Worm (Caenorhabditis elegans) whole organism, L4/young adult: Measurements from ENCODE around the gene C09G9.8.

Experiments used
- W03F9.2 ChIP-seq: fragments of 150-350 bp; optimal IDR thresholded peaks from 2 replicates; lab custom pipeline; 2014; ENCODE audit warnings: missing biosample characterization, missing genetic modification characterization
- dao-5 ChIP-seq: sonication (generic microtip); optimal IDR thresholded peaks from 2 replicates; lab custom pipeline; 2016; ENCODE audit warnings: missing genotype, missing genetic modification characterization, moderate library complexity, missing compliant biosample characterization
- him-1 ChIP-seq: sonication (generic microtip); optimal IDR thresholded peaks from 2 replicates; lab custom pipeline; 2016; ENCODE audit warnings: missing genotype, missing genetic modification reagents, missing genetic modification characterization, missing compliant biosample characterization

The C09G9.8 gene

ce11 chrIV:8872958-8873357 lies 8.3 kb upstream of the C09G9.8 start, which contains the start of gene C09G9.3:
C09G9.3 (minus strand) TSS chrIV:8873058.
- TF ChIP-seq W03F9.2 (tag; lab: Kevin White, UChicago) = no peak

ce11 chrIV:8873847-8874246 lies 7.4 kb upstream of the C09G9.8 start, which contains the start of gene hdl-2:
hdl-2 (plus strand) TSS chrIV:8874147.
- TF ChIP-seq dao-5 (no peak), him-1 (tag; lab: Kevin White, UChicago) (no peak), W03F9.2 (tag; lab: Kevin White, UChicago) (no peak)

ce11 chrIV:8879810-8880209 lies 1.5 kb upstream of the C09G9.8 start, which contains the start of gene npax-4:
npax-4 (minus strand) TSS chrIV:8879910.
- TF ChIP-seq dao-5 (no peak), him-1 (tag; lab: Kevin White, UChicago) (no peak), W03F9.2 (tag; lab: Kevin White, UChicago) (no peak)

ce11 chrIV:8886228-8886627 lies 4.9 kb downstream of the C09G9.8 start, which contains the start of gene C09G9.5:
C09G9.5 (plus strand) TSS chrIV:8886528.
- no peak for TF ChIP-seq W03F9.2 (tag; lab: Kevin White, UChicago)
- TF ChIP-seq dao-5 = no peak
- no peak for TF ChIP-seq him-1 (tag; lab: Kevin White, UChicago)

- TF ChIP-seq him-1 (tag; lab: Kevin White, UChicago) (no peak), W03F9.2 (tag; lab: Kevin White, UChicago) (peak; percentile 26)
Observed at ce11 chrIV:8888525-8889026, 7.3 kb downstream of the C09G9.8 start, which contains the start of gene oma-1. oma-1 (plus strand) TSS chrIV:8888976.

ce11 chrIV:8891131-8891530 lies 9.8 kb downstream of the C09G9.8 start, which contains the start of gene spr-2:
spr-2 (plus strand) TSS chrIV:8891462.
- TF ChIP-seq him-1 (tag; lab: Kevin White, UChicago) (no peak), dao-5 (no peak), W03F9.2 (tag; lab: Kevin White, UChicago) (peak; percentile 56)

- TF ChIP-seq him-1 (tag; lab: Kevin White, UChicago) (no peak), W03F9.2 (tag; lab: Kevin White, UChicago) (no peak), dao-5 (no peak)
Observed at ce11 chrIV:8892558-8892957, 11.3 kb downstream of the C09G9.8 start, which contains the start of gene C27B7.2. C27B7.2 (plus strand) TSS chrIV:8892858.

ce11 chrIV:8893746-8894145 lies 12.5 kb downstream of the C09G9.8 start, which contains the start of gene rad-54.L2:
rad-54.L2 (plus strand) TSS chrIV:8894077.
- TF ChIP-seq him-1 (tag; lab: Kevin White, UChicago) (no peak), W03F9.2 (tag; lab: Kevin White, UChicago) (peak; percentile 80)

ce11 chrIV:8901346-8901745 lies 20.1 kb downstream of the C09G9.8 start, which contains the start of gene C27B7.5:
C27B7.5 (plus strand) TSS chrIV:8901646.
- TF ChIP-seq W03F9.2 (tag; lab: Kevin White, UChicago) (no peak), him-1 (tag; lab: Kevin White, UChicago) (no peak), dao-5 (no peak)

ce11 chrIV:8906164-8906563 lies 24.9 kb downstream of the C09G9.8 start, which contains the start of gene C27B7.6:
C27B7.6 (minus strand) TSS chrIV:8906345.
- TF ChIP-seq dao-5 (no peak), him-1 (tag; lab: Kevin White, UChicago) (no peak), W03F9.2 (tag; lab: Kevin White, UChicago) (no peak)

ce11 chrIV:8906743-8907142 lies 25.5 kb downstream of the C09G9.8 start, which contains the start of gene C27B7.7:
C27B7.7 (plus strand) TSS chrIV:8907043.
- TF ChIP-seq dao-5 = no peak

- TF ChIP-seq him-1 (tag; lab: Kevin White, UChicago) (no peak), W03F9.2 (tag; lab: Kevin White, UChicago) (no peak), dao-5 (no peak)
Observed at ce11 chrIV:8914187-8914586, 32.9 kb downstream of the C09G9.8 start.

ce11 chrIV:8916010-8916409 lies 34.7 kb downstream of the C09G9.8 start, which contains the start of gene C27B7.9:
C27B7.9 (minus strand) TSS chrIV:8916110.
- TF ChIP-seq him-1 (tag; lab: Kevin White, UChicago) = no peak
- TF ChIP-seq W03F9.2 (tag; lab: Kevin White, UChicago) = no peak
- no peak for TF ChIP-seq dao-5

- TF ChIP-seq him-1 (tag; lab: Kevin White, UChicago) (no peak), W03F9.2 (tag; lab: Kevin White, UChicago) (no peak), dao-5 (no peak)
Observed at ce11 chrIV:8918790-8919189, 37.5 kb downstream of the C09G9.8 start, which contains the start of gene rap-1. rap-1 (minus strand) TSS chrIV:8918890.
